Fruit fly (Drosophila melanogaster): ENCODE results near the gene veli.

- TF ChIP-seq CG8478 (optimal IDR thresholded peaks at IDR 0.05) (no peak), CTCF (optimal IDR thresholded peaks at IDR 0.05) (no peak)
Observed at dm6 chr3R:25054451-25055188, 10.8 kb downstream of the veli start, which contains the start of gene CG31109.
